Worm (Caenorhabditis elegans) whole organism, mixed stage, embryonic: ENCODE results near the gene F15D4.2.

ENCODE experiments used
- M03D4.4 ChIP-seq: sonication (generic microtip); optimal IDR thresholded peaks from 2 replicates; lab custom pipeline; 2017; ENCODE audit warnings: mild to moderate bottlenecking, missing genetic modification characterization, missing compliant biosample characterization
- bed-3 ChIP-seq: fragments of 200-800 bp; sonication (Bioruptor generic); optimal IDR thresholded peaks from 3 replicates; lab custom pipeline; 2018; ENCODE audit warnings: mild to moderate bottlenecking, missing genetic modification characterization, moderate library complexity, missing compliant biosample characterization
- ceh-39 ChIP-seq: fragments of 150-350 bp; optimal IDR thresholded peaks from 2 replicates; lab custom pipeline; 2014; ENCODE audit warnings: missing biosample characterization, missing genetic modification characterization
- ceh-43 ChIP-seq: fragments of 200-800 bp; sonication (Bioruptor generic); optimal IDR thresholded peaks from 2 replicates; lab custom pipeline; 2018; ENCODE audit warnings: mild to moderate bottlenecking, missing genetic modification characterization, moderate library complexity, missing compliant biosample characterization
- ceh-83 ChIP-seq: fragments of 200-800 bp; sonication (Bioruptor generic); optimal IDR thresholded peaks from 2 replicates; lab custom pipeline; 2018; ENCODE audit warnings: mild to moderate bottlenecking, missing genetic modification characterization, missing compliant biosample characterization
- ces-1 ChIP-seq: fragments of 150-350 bp; optimal IDR thresholded peaks from 2 replicates; lab custom pipeline; 2014; ENCODE audit warnings: missing biosample characterization, missing genetic modification reagents, missing genetic modification characterization
- cnd-1 ChIP-seq: fragments of 200-800 bp; sonication (Bioruptor generic); optimal IDR thresholded peaks from 2 replicates; lab custom pipeline; 2018; ENCODE audit warnings: mild to moderate bottlenecking, missing genetic modification characterization, missing compliant biosample characterization
- drap-1 ChIP-seq: fragments of 200-800 bp; sonication (Bioruptor generic); optimal IDR thresholded peaks from 3 replicates; lab custom pipeline; 2018; ENCODE audit warnings: mild to moderate bottlenecking, missing genetic modification characterization, missing compliant biosample characterization
- elt-1 ChIP-seq: sonication (generic microtip); optimal IDR thresholded peaks from 2 replicates; lab custom pipeline; 2017; ENCODE audit warnings: missing genetic modification characterization, mild to moderate bottlenecking, missing compliant biosample characterization, antibody characterized with exemption, moderate library complexity, borderline replicate concordance; ENCODE audit not compliant: insufficient read depth
- elt-3 ChIP-seq: fragments of 150-350 bp; optimal IDR thresholded peaks from 2 replicates; lab custom pipeline; 2014; ENCODE audit warnings: missing biosample characterization, missing genetic modification characterization
- ham-2 ChIP-seq: fragments of 200-800 bp; sonication (Bioruptor generic); optimal IDR thresholded peaks from 2 replicates; lab custom pipeline; 2018; ENCODE audit warnings: mild to moderate bottlenecking, missing genetic modification characterization, missing compliant biosample characterization
- hlh-1 ChIP-seq: fragments of 150-350 bp; optimal IDR thresholded peaks from 2 replicates; lab custom pipeline; 2014; ENCODE audit warnings: missing biosample characterization, missing genetic modification reagents, missing genetic modification characterization
- lin-13 ChIP-seq: fragments of 150-350 bp; optimal IDR thresholded peaks from 2 replicates; lab custom pipeline; 2014; ENCODE audit warnings: missing biosample characterization, missing genetic modification characterization
- lsy-2 ChIP-seq: fragments of 150-350 bp; optimal IDR thresholded peaks from 2 replicates; lab custom pipeline; 2014; ENCODE audit warnings: missing biosample characterization, missing genetic modification characterization
- mls-2 ChIP-seq: sonication (generic microtip); optimal IDR thresholded peaks from 2 replicates; lab custom pipeline; 2016; ENCODE audit warnings: mild to moderate bottlenecking, missing genetic modification characterization, moderate library complexity, missing compliant biosample characterization
- nhr-12 ChIP-seq: fragments of 150-350 bp; optimal IDR thresholded peaks from 2 replicates; lab custom pipeline; 2014; ENCODE audit warnings: missing biosample characterization, missing genetic modification characterization
- nhr-237 ChIP-seq: fragments of 150-350 bp; optimal IDR thresholded peaks from 2 replicates; lab custom pipeline; 2014; ENCODE audit warnings: missing biosample characterization, missing genetic modification characterization
- nhr-28 ChIP-seq: fragments of 150-350 bp; optimal IDR thresholded peaks from 2 replicates; lab custom pipeline; 2014; ENCODE audit warnings: missing biosample characterization, missing genetic modification characterization
- nhr-76 ChIP-seq: sonication (generic microtip); optimal IDR thresholded peaks from 2 replicates; lab custom pipeline; 2017; ENCODE audit warnings: missing biosample characterization, missing genetic modification characterization
- pha-4 ChIP-seq: fragments of 150-350 bp; optimal IDR thresholded peaks from 2 replicates; lab custom pipeline; 2018; ENCODE audit warnings: missing biosample characterization, missing genetic modification reagents, missing genetic modification characterization
- sem-2 ChIP-seq: fragments of 200-800 bp; sonication (Bioruptor generic); optimal IDR thresholded peaks from 2 replicates; lab custom pipeline; 2018; ENCODE audit warnings: mild to moderate bottlenecking, missing genetic modification characterization, missing compliant biosample characterization
- snpc-4 ChIP-seq: fragments of 150-350 bp; optimal IDR thresholded peaks from 2 replicates; lab custom pipeline; 2014; ENCODE audit warnings: missing biosample characterization, missing genetic modification characterization
- sptf-1 ChIP-seq: sonication (generic microtip); optimal IDR thresholded peaks from 2 replicates; lab custom pipeline; 2017; ENCODE audit warnings: mild to moderate bottlenecking, missing genetic modification characterization, moderate library complexity, missing compliant biosample characterization
- tbx-8 ChIP-seq: fragments of 200-800 bp; sonication (Bioruptor generic); optimal IDR thresholded peaks from 2 replicates; lab custom pipeline; 2018; ENCODE audit warnings: mild to moderate bottlenecking, missing genetic modification characterization, moderate library complexity, missing compliant biosample characterization
- unc-120 ChIP-seq: sonication (generic microtip); optimal IDR thresholded peaks from 2 replicates; lab custom pipeline; 2017; ENCODE audit warnings: missing genetic modification characterization, missing compliant biosample characterization; ENCODE audit not compliant: poor library complexity, severe bottlenecking
- unc-39 ChIP-seq: fragments of 150-350 bp; optimal IDR thresholded peaks from 2 replicates; lab custom pipeline; 2014; ENCODE audit warnings: missing biosample characterization, missing genetic modification characterization
- unc-62 ChIP-seq: fragments of 150-350 bp; optimal IDR thresholded peaks from 2 replicates; lab custom pipeline; 2014; ENCODE audit warnings: missing biosample characterization, missing genetic modification reagents, missing genetic modification characterization
- ztf-11 ChIP-seq: fragments of 150-350 bp; optimal IDR thresholded peaks from 2 replicates; lab custom pipeline; 2014; ENCODE audit warnings: missing biosample characterization, missing genetic modification characterization

The F15D4.2 gene

DNA sequence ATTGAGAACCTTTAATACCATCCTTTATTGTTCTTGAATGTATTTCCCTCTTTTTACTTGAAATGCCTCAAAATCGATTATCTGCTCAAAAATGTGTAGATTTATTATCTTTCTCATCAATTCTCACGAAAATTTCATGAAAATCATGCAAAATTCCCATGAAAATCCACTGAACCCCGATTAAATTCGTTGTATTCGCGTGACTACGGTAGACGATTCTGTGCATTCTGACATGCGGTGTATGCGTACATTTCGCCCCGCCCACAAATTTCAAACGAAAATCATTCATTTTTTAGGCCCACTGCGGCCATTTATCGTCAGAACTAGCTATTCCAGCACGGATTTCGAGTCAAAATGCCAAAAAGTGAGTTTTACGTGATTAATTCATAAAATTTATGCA lies 29.2 kb downstream of the F15D4.2 start, which contains the start of gene F15D4.5:
Gene F15D4.5 (plus strand): TSS at position 301 of the 400 bp plus-strand sequence.
- TF ChIP-seq unc-120 (no peak), nhr-237 (tag; lab: Kevin White, UChicago) (no peak), ceh-43 (GFP tag; lab: Kevin White, UChicago) (no peak)

DNA sequence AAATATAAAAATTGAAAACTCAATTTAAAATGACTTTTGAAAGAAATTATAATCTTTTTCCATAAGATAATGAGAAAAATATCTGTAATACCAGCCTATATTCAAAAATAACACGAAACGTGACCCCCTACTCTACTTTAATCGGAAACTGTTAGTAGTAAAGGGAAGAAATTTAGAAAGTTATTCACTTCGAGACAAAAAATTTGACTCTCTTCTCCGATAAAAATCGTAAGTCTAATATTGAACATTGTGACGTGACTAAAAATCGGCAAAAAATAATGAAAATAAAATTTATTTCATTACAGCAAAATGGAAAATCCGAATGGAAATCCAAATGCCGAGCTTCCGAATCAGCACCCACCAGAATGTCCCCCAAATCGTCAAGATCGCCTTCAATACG lies 33.0 kb downstream of the F15D4.2 start, which contains the start of gene F15D4.6:
Gene F15D4.6 (plus strand): TSS at position 301 of the 400 bp plus-strand sequence.
- TF ChIP-seq lsy-2 (tag; lab: Kevin White, UChicago) (no peak), ceh-39 (no peak), snpc-4 (tag; lab: Kevin White, UChicago) (no peak), ztf-11 (tag; lab: Kevin White, UChicago) (no peak), unc-62 (GFP tag; lab: Kevin White, UChicago) (no peak), drap-1 (no peak), tbx-8 (no peak), hlh-1 (tag; lab: Kevin White, UChicago) (no peak), ceh-83 (GFP tag; lab: Kevin White, UChicago) (no peak), nhr-76 (no peak), sptf-1 (tag; lab: Kevin White, UChicago) (no peak), M03D4.4 (tag; lab: Kevin White, UChicago) (no peak), unc-120 (no peak)

ce11 chrII:13255291-13255690 lies 39.4 kb downstream of the F15D4.2 start:
- TF ChIP-seq cnd-1 (tag; lab: Kevin White, UChicago) (no peak), elt-1 (tag; lab: Kevin White, UChicago) (no peak), nhr-12 (no peak), pha-4 (no peak), ces-1 (GFP tag; lab: Kevin White, UChicago) (no peak), unc-120 (no peak), bed-3 (GFP tag; lab: Kevin White, UChicago) (no peak), drap-1 (no peak), ham-2 (GFP tag; lab: Kevin White, UChicago) (no peak), hlh-1 (tag; lab: Kevin White, UChicago) (no peak), lin-13 (tag; lab: Kevin White, UChicago) (no peak), mls-2 (tag; lab: Kevin White, UChicago) (no peak), elt-3 (tag; lab: Kevin White, UChicago) (no peak), nhr-237 (tag; lab: Kevin White, UChicago) (no peak), unc-39 (tag; lab: Kevin White, UChicago) (no peak), ceh-43 (GFP tag; lab: Kevin White, UChicago) (no peak)

- no peak for TF ChIP-seq sem-2 (GFP tag; lab: Kevin White, UChicago)
- TF ChIP-seq nhr-12 = no peak
- TF ChIP-seq ceh-83 (GFP tag; lab: Kevin White, UChicago) = no peak
- TF ChIP-seq nhr-28 (tag; lab: Kevin White, UChicago) = no peak
- no peak for TF ChIP-seq nhr-237 (tag; lab: Kevin White, UChicago)
- TF ChIP-seq lsy-2 (tag; lab: Kevin White, UChicago) = no peak
- no peak for TF ChIP-seq drap-1
These were observed 44.6 kb downstream of the F15D4.2 start for ce11 chrII:13260540-13260939.
